Worm (Caenorhabditis elegans) whole organism, mixed stage, embryonic: ENCODE data around the gene zhit-3.

Source experiments
- bed-3 ChIP-seq: fragments of 200-800 bp; sonication (Bioruptor generic); optimal IDR thresholded peaks from 3 replicates; lab custom pipeline; 2018; ENCODE audit warnings: mild to moderate bottlenecking, missing genetic modification characterization, moderate library complexity, missing compliant biosample characterization
- blmp-1 ChIP-seq: fragments of 150-350 bp; optimal IDR thresholded peaks from 2 replicates; lab custom pipeline; 2014; ENCODE audit warnings: missing biosample characterization, missing genetic modification characterization
- ceh-43 ChIP-seq: fragments of 200-800 bp; sonication (Bioruptor generic); optimal IDR thresholded peaks from 2 replicates; lab custom pipeline; 2018; ENCODE audit warnings: mild to moderate bottlenecking, missing genetic modification characterization, moderate library complexity, missing compliant biosample characterization
- ceh-83 ChIP-seq: fragments of 200-800 bp; sonication (Bioruptor generic); optimal IDR thresholded peaks from 2 replicates; lab custom pipeline; 2018; ENCODE audit warnings: mild to moderate bottlenecking, missing genetic modification characterization, missing compliant biosample characterization
- ces-1 ChIP-seq: fragments of 150-350 bp; optimal IDR thresholded peaks from 2 replicates; lab custom pipeline; 2014; ENCODE audit warnings: missing biosample characterization, missing genetic modification reagents, missing genetic modification characterization
- drap-1 ChIP-seq: fragments of 200-800 bp; sonication (Bioruptor generic); optimal IDR thresholded peaks from 3 replicates; lab custom pipeline; 2018; ENCODE audit warnings: mild to moderate bottlenecking, missing genetic modification characterization, missing compliant biosample characterization
- elt-1 ChIP-seq: sonication (generic microtip); optimal IDR thresholded peaks from 2 replicates; lab custom pipeline; 2017; ENCODE audit warnings: missing genetic modification characterization, mild to moderate bottlenecking, missing compliant biosample characterization, antibody characterized with exemption, moderate library complexity, borderline replicate concordance; ENCODE audit not compliant: insufficient read depth
- lin-13 ChIP-seq: fragments of 150-350 bp; optimal IDR thresholded peaks from 2 replicates; lab custom pipeline; 2014; ENCODE audit warnings: missing biosample characterization, missing genetic modification characterization
- lin-32 ChIP-seq: fragments of 200-800 bp; sonication (Bioruptor generic); optimal IDR thresholded peaks from 2 replicates; lab custom pipeline; 2018; ENCODE audit warnings: mild to moderate bottlenecking, missing genetic modification characterization, missing compliant biosample characterization
- mep-1 ChIP-seq: fragments of 150-350 bp; optimal IDR thresholded peaks from 2 replicates; lab custom pipeline; 2017; ENCODE audit warnings: missing biosample characterization, missing genetic modification reagents, missing genetic modification characterization, inconsistent platforms
- mls-2 ChIP-seq: sonication (generic microtip); optimal IDR thresholded peaks from 2 replicates; lab custom pipeline; 2016; ENCODE audit warnings: mild to moderate bottlenecking, missing genetic modification characterization, moderate library complexity, missing compliant biosample characterization
- nhr-28 ChIP-seq: fragments of 150-350 bp; optimal IDR thresholded peaks from 2 replicates; lab custom pipeline; 2014; ENCODE audit warnings: missing biosample characterization, missing genetic modification characterization
- pha-4 ChIP-seq: fragments of 150-350 bp; optimal IDR thresholded peaks from 2 replicates; lab custom pipeline; 2018; ENCODE audit warnings: missing biosample characterization, missing genetic modification reagents, missing genetic modification characterization
- sem-2 ChIP-seq: fragments of 200-800 bp; sonication (Bioruptor generic); optimal IDR thresholded peaks from 2 replicates; lab custom pipeline; 2018; ENCODE audit warnings: mild to moderate bottlenecking, missing genetic modification characterization, missing compliant biosample characterization
- unc-39 ChIP-seq: fragments of 150-350 bp; optimal IDR thresholded peaks from 2 replicates; lab custom pipeline; 2014; ENCODE audit warnings: missing biosample characterization, missing genetic modification characterization
- zip-8 ChIP-seq: fragments of 150-350 bp; optimal IDR thresholded peaks from 2 replicates; lab custom pipeline; 2014; ENCODE audit warnings: missing biosample characterization, missing genetic modification characterization

Gene zhit-3

DNA sequence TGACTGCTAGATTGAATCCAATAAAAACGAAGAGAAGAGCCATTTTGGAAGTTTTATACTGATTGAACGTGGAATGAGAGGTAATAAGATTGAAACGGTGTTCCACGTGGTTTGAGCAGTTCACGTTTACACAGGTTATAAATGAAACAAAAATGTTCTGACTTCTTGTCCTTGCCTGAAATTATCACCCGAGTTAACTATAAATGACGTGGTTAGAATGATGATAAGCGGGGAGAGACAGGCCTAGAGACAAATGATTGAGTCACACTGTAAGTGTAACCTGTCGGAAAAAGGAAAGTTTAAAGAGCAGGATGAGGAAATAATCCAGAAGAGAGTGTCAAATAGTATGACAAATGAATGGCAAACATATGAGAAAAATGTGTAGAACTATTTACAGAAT is 51.0 kb downstream of the zhit-3 start, which contains the start of gene C51E3.10:
Gene C51E3.10, minus strand, starts transcription at position 181 of the 400 bp plus-strand sequence.
- TF ChIP-seq drap-1 (GFP tag; lab: Kevin White, UChicago) (no peak), elt-1 (tag; lab: Kevin White, UChicago) (no peak), mep-1 (tag; lab: Kevin White, UChicago) (no peak), ceh-83 (no peak), zip-8 (tag; lab: Kevin White, UChicago) (no peak), lin-32 (GFP tag; lab: Kevin White, UChicago) (no peak), bed-3 (GFP tag; lab: Kevin White, UChicago) (no peak), ceh-43 (GFP tag; lab: Kevin White, UChicago) (no peak), blmp-1 (tag; lab: Kevin White, UChicago) (no peak), ces-1 (GFP tag; lab: Kevin White, UChicago) (no peak), pha-4 (tag; lab: Kevin White, UChicago) (no peak), mls-2 (tag; lab: Kevin White, UChicago) (no peak), nhr-28 (tag; lab: Kevin White, UChicago) (no peak), lin-13 (no peak), unc-39 (no peak), sem-2 (GFP tag; lab: Kevin White, UChicago) (no peak)
- TF ChIP-seq, all 35 proteins: peak for 0
